Worm (Caenorhabditis elegans) whole organism, L3 larva: ENCODE data around the gene rop-1.

Experiments used
- ZK546.5 ChIP-seq: sonication (generic microtip); optimal IDR thresholded peaks from 2 replicates; lab custom pipeline; 2017; ENCODE audit warnings: missing biosample characterization, missing genetic modification characterization
- ama-1 ChIP-seq: fragments of 150-350 bp; optimal IDR thresholded peaks from 2 replicates; lab custom pipeline; 2018
- ceh-28 ChIP-seq: fragments of 150-350 bp; optimal IDR thresholded peaks from 2 replicates; lab custom pipeline; 2014; ENCODE audit warnings: missing biosample characterization, missing genetic modification reagents, missing genetic modification characterization
- elt-3 ChIP-seq, 3 experiments: fragments of 150-350 bp in 1 of 3; sonication (generic microtip) in 2 of 3; optimal IDR thresholded peaks; 2 replicates in 2 of 3; 4 replicates in 1 of 3; lab custom pipeline; 2014 to 2017; ENCODE audit warnings: missing biosample characterization in 3 of 3, missing genetic modification characterization in 3 of 3
- fos-1 ChIP-seq: fragments of 150-350 bp; optimal IDR thresholded peaks from 2 replicates; lab custom pipeline; 2014; ENCODE audit warnings: missing biosample characterization, missing genetic modification characterization
- lin-15B ChIP-seq: fragments of 150-350 bp; optimal IDR thresholded peaks from 2 replicates; lab custom pipeline; 2014; ENCODE audit warnings: missing biosample characterization, missing genetic modification characterization
- snpc-4 ChIP-seq: fragments of 150-350 bp; optimal IDR thresholded peaks from 2 replicates; lab custom pipeline; 2014; ENCODE audit warnings: missing biosample characterization, missing genetic modification characterization
- ztf-11 ChIP-seq: fragments of 150-350 bp; optimal IDR thresholded peaks from 2 replicates; lab custom pipeline; 2014; ENCODE audit warnings: missing biosample characterization, missing genetic modification characterization

DNA sequence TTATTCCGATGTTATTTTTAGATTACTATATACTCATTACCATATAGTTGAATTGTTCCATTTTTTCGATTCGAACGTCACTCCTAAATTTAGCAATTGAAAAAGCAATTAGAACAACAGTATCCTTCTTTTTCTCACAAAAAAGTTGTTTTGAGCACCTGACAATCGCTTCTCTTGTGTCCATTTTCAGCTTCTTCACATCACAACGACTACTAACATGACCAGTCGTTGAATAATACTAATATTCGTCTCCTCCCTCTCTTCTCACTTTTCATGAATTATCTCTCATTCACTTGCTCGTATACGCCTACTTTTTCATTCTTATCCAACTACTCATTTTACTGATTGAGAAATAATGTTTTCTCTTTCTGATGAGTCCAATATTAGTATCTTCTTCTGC lies 38.1 kb downstream of the rop-1 start, which contains the start of gene ZK856.14:
- TF ChIP-seq ama-1 (lab: Kevin White, UChicago) (no peak), ZK546.5 (tag; lab: Kevin White, UChicago) (no peak), fos-1 (tag; lab: Kevin White, UChicago) (no peak), snpc-4 (no peak), lin-15B (tag; lab: Kevin White, UChicago) (no peak), ztf-11 (tag; lab: Kevin White, UChicago) (no peak), ceh-28 (tag; lab: Kevin White, UChicago) (no peak), elt-3 (tag; optimal IDR thresholded peaks at IDR 0.05; lab: Kevin White, UChicago) (no peak)
